Fruit fly (Drosophila melanogaster): ENCODE results near the gene Dtd.

The Dtd gene

DNA sequence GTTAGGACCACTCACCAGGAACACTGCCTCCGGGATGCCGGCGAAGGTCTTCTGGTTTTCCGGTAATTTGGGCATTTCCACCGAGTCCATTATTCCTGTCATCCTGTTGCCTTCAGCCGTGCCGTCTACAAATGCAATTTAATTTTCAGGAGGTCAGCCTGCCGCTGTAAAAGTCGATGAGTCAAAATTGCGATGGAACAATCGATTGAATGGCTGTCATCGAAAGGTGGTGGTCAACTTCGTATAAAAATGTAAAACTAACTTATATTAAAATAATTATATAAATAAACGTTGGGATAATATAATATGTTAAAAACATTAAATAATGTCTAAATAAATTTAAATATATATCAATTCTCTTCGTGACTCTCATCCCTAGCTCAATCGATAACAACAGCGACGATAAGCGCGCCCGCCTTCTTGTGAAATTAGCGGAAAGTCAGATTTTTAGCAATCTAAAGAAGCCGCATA, 20.2 kb upstream of the Dtd start, which contains the start of the genes mgr and Irbp (continued):
- peak; percentile 87 for TF ChIP-seq croc (GFP tag; conservative IDR thresholded peaks at IDR 0.05)
- TF ChIP-seq tin (GFP tag; optimal IDR thresholded peaks at IDR 0.05), result peak; percentile 90
- peak; percentile 92 for TF ChIP-seq CG10147 (GFP tag; optimal IDR thresholded peaks at IDR 0.05)
- peak; percentile 97 for TF ChIP-seq CG12391 (tag; optimal IDR thresholded peaks at IDR 0.05)
- TF ChIP-seq sima (GFP tag; optimal IDR thresholded peaks at IDR 0.05), result no peak
- peak; percentile 11 for TF ChIP-seq CG15479 (GFP tag; optimal IDR thresholded peaks at IDR 0.05)
- peak; percentile 83 for TF ChIP-seq Fer2 (tag; optimal IDR thresholded peaks at IDR 0.05)
- peak; percentile 74 for TF ChIP-seq amos (GFP tag; IDR thresholded peaks at IDR 0.05; ENCODE audit: partially characterized antibody)
- peak; percentile 95 for TF ChIP-seq ci (GFP tag; IDR thresholded peaks at IDR 0.05)
- peak; percentile 89 for TF ChIP-seq CG1024 (GFP tag; IDR thresholded peaks at IDR 0.05)
- TF ChIP-seq Bdp1 (GFP tag; optimal IDR thresholded peaks at IDR 0.05), result peak; percentile 23
- TF ChIP-seq ato (GFP tag; IDR thresholded peaks at IDR 0.05; ENCODE audit: partially characterized antibody), result no peak
- peak; percentile 97 for TF ChIP-seq MBD-R2 (GFP tag; IDR thresholded peaks at IDR 0.05)
- TF ChIP-seq CG12219 (GFP tag; optimal IDR thresholded peaks at IDR 0.05), result peak; percentile 72
- no peak for TF ChIP-seq Sin3A (optimal IDR thresholded peaks at IDR 0.05)
- peak; percentile 76 for TF ChIP-seq cato (GFP tag; optimal IDR thresholded peaks at IDR 0.05; ENCODE audit: borderline replicate concordance)
- TF ChIP-seq mam (GFP tag; optimal IDR thresholded peaks at IDR 0.05), result peak; percentile 45
- peak; percentile 3 for TF ChIP-seq TFAM (GFP tag; optimal IDR thresholded peaks at IDR 0.05)
- peak; percentile 79; the same call in 2 of the 3 replicates for TF ChIP-seq CG11093 (GFP tag; IDR thresholded peaks at IDR 0.05)
- TF ChIP-seq CG31365 (tag; optimal IDR thresholded peaks at IDR 0.05), result no peak
- peak; percentile 73 for TF ChIP-seq CG10431 (GFP tag; optimal IDR thresholded peaks at IDR 0.05)
- TF ChIP-seq dan (GFP tag; IDR thresholded peaks at IDR 0.05), result peak; percentile 46; the same call in 1 of the 2 replicates
- peak; percentile 31 for TF ChIP-seq CG10565 (GFP tag; optimal IDR thresholded peaks at IDR 0.05)
- peak; percentile 88 for TF ChIP-seq sim (GFP tag; IDR thresholded peaks at IDR 0.05)
- no peak for TF ChIP-seq ERR (GFP tag; optimal IDR thresholded peaks at IDR 0.05)
- TF ChIP-seq Dref (GFP tag; IDR thresholded peaks at IDR 0.05), result peak; percentile 77
- no peak for TF ChIP-seq CG12236 (GFP tag; optimal IDR thresholded peaks at IDR 0.05)
- TF ChIP-seq dati (GFP tag; IDR thresholded peaks at IDR 0.05), result no peak
- TF ChIP-seq CG16813 (GFP tag; IDR thresholded peaks at IDR 0.05; ENCODE audit: partially characterized antibody), result peak; percentile 83
- peak; percentile 58 for TF ChIP-seq CG8281 (tag; optimal IDR thresholded peaks at IDR 0.05)
- peak; percentile 78 for TF ChIP-seq hbn (GFP tag; IDR thresholded peaks at IDR 0.05; ENCODE audit: partially characterized antibody)
- TF ChIP-seq CrebB (tag; optimal IDR thresholded peaks at IDR 0.05), result peak; percentile 75
- TF ChIP-seq CG11560 (tag; IDR thresholded peaks at IDR 0.05), result peak; percentile 83
- peak; percentile 88 for TF ChIP-seq CG1602 (GFP tag; optimal IDR thresholded peaks at IDR 0.05)
- TF ChIP-seq Chrac-16 (GFP tag; optimal IDR thresholded peaks at IDR 0.05), result peak; percentile 88
- no peak for TF ChIP-seq z (GFP tag; IDR thresholded peaks at IDR 0.05)
- peak; percentile 90 for TF ChIP-seq CG15269 (tag; optimal IDR thresholded peaks at IDR 0.05)
- peak; percentile 14 for TF ChIP-seq CG13624 (GFP tag; optimal IDR thresholded peaks at IDR 0.05)
- TF ChIP-seq CHES-1-like (GFP tag; optimal IDR thresholded peaks at IDR 0.05), result peak; percentile 46
- no peak for TF ChIP-seq CG5180 (GFP tag; optimal IDR thresholded peaks at IDR 0.05)
- TF ChIP-seq phol (tag; optimal IDR thresholded peaks at IDR 0.05), result peak; percentile 93
- TF ChIP-seq gem (tag; optimal IDR thresholded peaks at IDR 0.05), result peak; percentile 97
- peak; percentile 91 for TF ChIP-seq Drgx (GFP tag; IDR thresholded peaks at IDR 0.05)
- peak; percentile 88 for TF ChIP-seq sna (GFP tag; IDR thresholded peaks at IDR 0.05; ENCODE audit: partially characterized antibody)
- peak; percentile 91 for TF ChIP-seq Blimp-1 (GFP tag; optimal IDR thresholded peaks at IDR 0.05)
- peak; percentile 32 for TF ChIP-seq Jarid2 (GFP tag; optimal IDR thresholded peaks at IDR 0.05)
- TF ChIP-seq CG30020 (tag; optimal IDR thresholded peaks at IDR 0.05), result peak; percentile 80
- peak; percentile 85 for TF ChIP-seq CG31224 (GFP tag; IDR thresholded peaks at IDR 0.05)
- no peak for TF ChIP-seq corto (GFP tag; optimal IDR thresholded peaks at IDR 0.05)
- TF ChIP-seq shn (GFP tag; optimal IDR thresholded peaks at IDR 0.05), result no peak
- peak; percentile 73 for TF ChIP-seq trh (GFP tag; optimal IDR thresholded peaks at IDR 0.05)

All from whole organism, embryonic.